Worm (Caenorhabditis elegans) whole organism, L3 larva: ENCODE results near the gene B0303.14.

Experiments used
- aly-2 ChIP-seq: fragments of 150-350 bp; optimal IDR thresholded peaks from 2 replicates; lab custom pipeline; 2014; ENCODE audit warnings: missing biosample characterization, missing genetic modification characterization
- ama-1 ChIP-seq: fragments of 150-350 bp; optimal IDR thresholded peaks from 2 replicates; lab custom pipeline; 2018
- ceh-28 ChIP-seq: fragments of 150-350 bp; optimal IDR thresholded peaks from 2 replicates; lab custom pipeline; 2014; ENCODE audit warnings: missing biosample characterization, missing genetic modification reagents, missing genetic modification characterization
- ceh-9 ChIP-seq: sonication (generic microtip); optimal IDR thresholded peaks from 2 replicates; lab custom pipeline; 2018; ENCODE audit warnings: missing biosample characterization, missing genetic modification characterization
- daf-12 ChIP-seq: fragments of 150-350 bp; optimal IDR thresholded peaks from 2 replicates; lab custom pipeline; 2014; ENCODE audit warnings: missing biosample characterization, missing genetic modification reagents, missing genetic modification characterization
- egl-27 ChIP-seq: sonication (generic microtip); optimal IDR thresholded peaks from 4 replicates; lab custom pipeline; 2017; ENCODE audit warnings: missing biosample characterization, missing genetic modification reagents, missing genetic modification characterization
- egl-5 ChIP-seq: fragments of 150-350 bp; optimal IDR thresholded peaks from 2 replicates; lab custom pipeline; 2017; ENCODE audit warnings: missing biosample characterization, missing genetic modification reagents, missing genetic modification characterization, inconsistent platforms
- elt-1 ChIP-seq: fragments of 150-350 bp; optimal IDR thresholded peaks from 2 replicates; lab custom pipeline; 2014; ENCODE audit warnings: missing biosample characterization, missing genetic modification characterization
- elt-2 ChIP-seq: sonication (generic microtip); optimal IDR thresholded peaks from 2 replicates; lab custom pipeline; 2016; ENCODE audit warnings: missing genetic modification reagents, mild to moderate bottlenecking, missing genetic modification characterization, missing compliant biosample characterization
- elt-3 ChIP-seq, 3 experiments: fragments of 150-350 bp in 1 of 3; sonication (generic microtip) in 2 of 3; optimal IDR thresholded peaks; 2 replicates in 2 of 3; 4 replicates in 1 of 3; lab custom pipeline; 2014 to 2017; ENCODE audit warnings: missing biosample characterization in 3 of 3, missing genetic modification characterization in 3 of 3
- eor-1 ChIP-seq, 2 experiments: fragments of 150-350 bp; optimal IDR thresholded peaks; 2 replicates each; lab custom pipeline; 2014 to 2018; ENCODE audit warnings: missing biosample characterization in 2 of 2, missing genetic modification characterization in 2 of 2
- fkh-2 ChIP-seq: fragments of 150-350 bp; optimal IDR thresholded peaks from 2 replicates; lab custom pipeline; 2014; ENCODE audit warnings: missing biosample characterization, missing genetic modification reagents, missing genetic modification characterization
- fos-1 ChIP-seq: fragments of 150-350 bp; optimal IDR thresholded peaks from 2 replicates; lab custom pipeline; 2014; ENCODE audit warnings: missing biosample characterization, missing genetic modification characterization
- hmg-11 ChIP-seq: sonication (generic microtip); optimal IDR thresholded peaks from 2 replicates; lab custom pipeline; 2016; ENCODE audit warnings: missing genetic modification characterization, missing compliant biosample characterization
- jun-1 ChIP-seq: fragments of 150-350 bp; optimal IDR thresholded peaks from 2 replicates; lab custom pipeline; 2014; ENCODE audit warnings: missing biosample characterization, missing genetic modification reagents, missing genetic modification characterization
- lin-15B ChIP-seq: fragments of 150-350 bp; optimal IDR thresholded peaks from 2 replicates; lab custom pipeline; 2014; ENCODE audit warnings: missing biosample characterization, missing genetic modification characterization
- lin-39 ChIP-seq: fragments of 150-350 bp; optimal IDR thresholded peaks from 2 replicates; lab custom pipeline; 2018; ENCODE audit warnings: missing biosample characterization, missing genetic modification reagents, missing genetic modification characterization
- lsy-12 ChIP-seq: sonication (generic microtip); optimal IDR thresholded peaks from 2 replicates; lab custom pipeline; 2016; ENCODE audit warnings: mild to moderate bottlenecking, missing genetic modification characterization, missing compliant biosample characterization
- mdl-1 ChIP-seq: fragments of 150-350 bp; optimal IDR thresholded peaks from 2 replicates; lab custom pipeline; 2014; ENCODE audit warnings: missing biosample characterization, missing genetic modification characterization
- nfya-1 ChIP-seq: sonication (generic microtip); optimal IDR thresholded peaks from 2 replicates; lab custom pipeline; 2017; ENCODE audit warnings: missing genetic modification characterization, mild to moderate bottlenecking, missing compliant biosample characterization, antibody characterized with exemption, moderate library complexity; ENCODE audit not compliant: insufficient read depth
- nhr-12 ChIP-seq: fragments of 150-350 bp; optimal IDR thresholded peaks from 2 replicates; lab custom pipeline; 2014; ENCODE audit warnings: missing biosample characterization, missing genetic modification characterization
- nhr-237 ChIP-seq: fragments of 150-350 bp; optimal IDR thresholded peaks from 2 replicates; lab custom pipeline; 2014; ENCODE audit warnings: missing biosample characterization, missing genetic modification characterization
- nhr-25 ChIP-seq: sonication (generic microtip); optimal IDR thresholded peaks from 2 replicates; lab custom pipeline; 2017; ENCODE audit warnings: missing biosample characterization, missing genetic modification characterization
- nhr-43 ChIP-seq: sonication (generic microtip); optimal IDR thresholded peaks from 2 replicates; lab custom pipeline; 2016; ENCODE audit warnings: mild to moderate bottlenecking, missing genetic modification characterization, missing compliant biosample characterization; ENCODE audit not compliant: poor library complexity, severe bottlenecking
- nhr-76 ChIP-seq: fragments of 150-350 bp; sonication (generic microtip); optimal IDR thresholded peaks from 5 replicates; lab custom pipeline; 2014; ENCODE audit warnings: missing biosample characterization, missing genetic modification characterization
- nhr-77 ChIP-seq: fragments of 150-350 bp; optimal IDR thresholded peaks from 2 replicates; lab custom pipeline; 2014; ENCODE audit warnings: missing biosample characterization, missing genetic modification characterization
- pha-4 ChIP-seq: fragments of 150-350 bp; optimal IDR thresholded peaks from 2 replicates; lab custom pipeline; 2014; ENCODE audit warnings: missing biosample characterization, missing genetic modification reagents, missing genetic modification characterization
- pqm-1 ChIP-seq: fragments of 150-350 bp; optimal IDR thresholded peaks from 2 replicates; lab custom pipeline; 2017; ENCODE audit warnings: missing biosample characterization, missing genetic modification characterization, inconsistent platforms
- sea-2 ChIP-seq: fragments of 150-350 bp; sonication (generic microtip); optimal IDR thresholded peaks from 4 replicates; lab custom pipeline; 2014; ENCODE audit warnings: missing biosample characterization, missing genetic modification reagents, missing genetic modification characterization
- snpc-4 ChIP-seq: fragments of 150-350 bp; optimal IDR thresholded peaks from 2 replicates; lab custom pipeline; 2014; ENCODE audit warnings: missing biosample characterization, missing genetic modification characterization
- tbx-2 ChIP-seq: sonication (generic microtip); optimal IDR thresholded peaks from 2 replicates; lab custom pipeline; 2016; ENCODE audit warnings: mild to moderate bottlenecking, missing genetic modification characterization, missing compliant biosample characterization
- ztf-11 ChIP-seq: fragments of 150-350 bp; optimal IDR thresholded peaks from 2 replicates; lab custom pipeline; 2014; ENCODE audit warnings: missing biosample characterization, missing genetic modification characterization

The B0303.14 gene

ce11 chrIII:8733667-8734066 lies 17.7 kb upstream of the B0303.14 start:
- TF ChIP-seq daf-12 (tag; lab: Kevin White, UChicago) (no peak), elt-2 (tag; lab: Kevin White, UChicago) (peak; percentile 93), sea-2 (GFP tag; lab: Kevin White, UChicago) (no peak), pqm-1 (tag; lab: Kevin White, UChicago) (peak; percentile 65), nhr-77 (no peak), nfya-1 (tag; lab: Kevin White, UChicago) (no peak), fos-1 (tag; lab: Kevin White, UChicago) (peak; percentile 4), eor-1 (tag; optimal IDR thresholded peaks at IDR 0.05; lab: Kevin White, UChicago) (no peak), lin-39 (tag; lab: Kevin White, UChicago) (no peak), ceh-9 (tag; lab: Kevin White, UChicago) (no peak), mdl-1 (peak; percentile 50)

ce11 chrIII:8733237-8733636 lies 17.3 kb upstream of the B0303.14 start:
- TF ChIP-seq jun-1 (tag; lab: Kevin White, UChicago) (peak; percentile 33), sea-2 (GFP tag; lab: Kevin White, UChicago) (no peak), nhr-25 (peak; percentile 15), nhr-76 (no peak), egl-27 (tag; lab: Kevin White, UChicago) (peak; percentile 9), pha-4 (peak; percentile 100), pqm-1 (tag; lab: Kevin White, UChicago) (peak; percentile 66), ztf-11 (tag; lab: Kevin White, UChicago) (no peak)

ce11 chrIII:8731973-8732372 lies 16.0 kb upstream of the B0303.14 start:
- TF ChIP-seq nhr-43 (tag; lab: Kevin White, UChicago) (peak; percentile 0), pqm-1 (tag; lab: Kevin White, UChicago) (no peak), nfya-1 (tag; lab: Kevin White, UChicago) (peak; percentile 42), elt-2 (tag; lab: Kevin White, UChicago) (peak; percentile 0), nhr-25 (peak; percentile 35)

- TF ChIP-seq nfya-1 (tag; lab: Kevin White, UChicago) = no peak
- TF ChIP-seq ztf-11 (tag; lab: Kevin White, UChicago) = no peak
- no peak for TF ChIP-seq mdl-1
- TF ChIP-seq elt-3 (tag; optimal IDR thresholded peaks at IDR 0.05; lab: Kevin White, UChicago) = no peak
- TF ChIP-seq nhr-76 = no peak
- no peak for TF ChIP-seq hmg-11 (tag; lab: Kevin White, UChicago)
- no peak for TF ChIP-seq egl-5 (tag; lab: Kevin White, UChicago)
- no peak for TF ChIP-seq nhr-237 (tag; lab: Kevin White, UChicago)
- no peak for TF ChIP-seq ceh-28 (tag; lab: Kevin White, UChicago)
- TF ChIP-seq nhr-77 = no peak
- no peak for TF ChIP-seq ama-1 (lab: Kevin White, UChicago)
- TF ChIP-seq aly-2 = no peak
- no peak for TF ChIP-seq elt-1
- no peak for TF ChIP-seq fos-1 (tag; lab: Kevin White, UChicago)
- no peak for TF ChIP-seq snpc-4 (tag; lab: Kevin White, UChicago)
- TF ChIP-seq, all 47 proteins: peak for 0
These were observed 15.3 kb upstream of the B0303.14 start, which contains the start of gene ZK370.4 for ce11 chrIII:8731310-8731709. Gene ZK370.4 (minus strand): TSS chrIII:8731410.

ce11 chrIII:8726019-8726894 lies 10.3 kb upstream of the B0303.14 start:
- TF ChIP-seq ama-1 (lab: Kevin White, UChicago) (no peak), nfya-1 (tag; lab: Kevin White, UChicago) (no peak), daf-12 (tag; lab: Kevin White, UChicago) (no peak), sea-2 (GFP tag; lab: Kevin White, UChicago) (no peak), fkh-2 (tag; lab: Kevin White, UChicago) (no peak), jun-1 (tag; lab: Kevin White, UChicago) (no peak), aly-2 (no peak), lin-15B (tag; lab: Kevin White, UChicago) (no peak), mdl-1 (no peak), tbx-2 (tag; lab: Kevin White, UChicago) (no peak), lsy-12 (tag; lab: Kevin White, UChicago) (no peak), nhr-76 (no peak), nhr-12 (tag; lab: Kevin White, UChicago) (no peak)
